Worm (Caenorhabditis elegans) whole organism, L4 larva: ENCODE results near the gene W09B6.4.

Experiments
- ceh-28 ChIP-seq: fragments of 150-350 bp; optimal IDR thresholded peaks from 2 replicates; lab custom pipeline; 2014; ENCODE audit warnings: missing biosample characterization, missing genetic modification reagents, missing genetic modification characterization
- lin-13 ChIP-seq: fragments of 150-350 bp; optimal IDR thresholded peaks from 2 replicates; lab custom pipeline; 2014; ENCODE audit warnings: missing biosample characterization, missing genetic modification reagents, missing genetic modification characterization
- unc-62 ChIP-seq, 3 experiments: fragments of 150-350 bp in 1 of 3; sonication (generic microtip); optimal IDR thresholded peaks in 2 of 3; peaks in 1 of 3; 1 replicate in 1 of 3; 2 replicates in 2 of 3; lab custom pipeline; 2014 to 2017; ENCODE audit warnings: missing biosample characterization in 3 of 3, missing genetic modification characterization in 3 of 3, missing genetic modification reagents in 3 of 3, missing genotype in 1 of 3

ce11 chrII:1189652-1190051, 49.0 kb upstream of the W09B6.4 start:
- TF ChIP-seq ceh-28 (tag; lab: Kevin White, UChicago) = no peak
- TF ChIP-seq lin-13 (GFP tag; lab: Kevin White, UChicago) = no peak
- no peak for TF ChIP-seq unc-62 (GFP tag; optimal IDR thresholded peaks at IDR 0.05 in 1 of 2; lab: Kevin White, UChicago)
- TF ChIP-seq unc-62 (tag; optimal IDR thresholded peaks at IDR 0.05; lab: Kevin White, UChicago) = no peak
